Worm (Caenorhabditis elegans) whole organism, mixed stage, embryonic: ENCODE measurements around the gene cutl-23.

Experiments used
- blmp-1 ChIP-seq: fragments of 150-350 bp; optimal IDR thresholded peaks from 2 replicates; lab custom pipeline; 2014; ENCODE audit warnings: missing biosample characterization, missing genetic modification characterization
- ceh-39 ChIP-seq: fragments of 150-350 bp; optimal IDR thresholded peaks from 2 replicates; lab custom pipeline; 2014; ENCODE audit warnings: missing biosample characterization, missing genetic modification characterization
- elt-3 ChIP-seq: fragments of 150-350 bp; optimal IDR thresholded peaks from 2 replicates; lab custom pipeline; 2014; ENCODE audit warnings: missing biosample characterization, missing genetic modification characterization
- ham-2 ChIP-seq: fragments of 200-800 bp; sonication (Bioruptor generic); optimal IDR thresholded peaks from 2 replicates; lab custom pipeline; 2018; ENCODE audit warnings: mild to moderate bottlenecking, missing genetic modification characterization, missing compliant biosample characterization
- nhr-12 ChIP-seq: fragments of 150-350 bp; optimal IDR thresholded peaks from 2 replicates; lab custom pipeline; 2014; ENCODE audit warnings: missing biosample characterization, missing genetic modification characterization
- nhr-237 ChIP-seq: fragments of 150-350 bp; optimal IDR thresholded peaks from 2 replicates; lab custom pipeline; 2014; ENCODE audit warnings: missing biosample characterization, missing genetic modification characterization
- snpc-4 ChIP-seq: fragments of 150-350 bp; optimal IDR thresholded peaks from 2 replicates; lab custom pipeline; 2014; ENCODE audit warnings: missing biosample characterization, missing genetic modification characterization
- unc-39 ChIP-seq: fragments of 150-350 bp; optimal IDR thresholded peaks from 2 replicates; lab custom pipeline; 2014; ENCODE audit warnings: missing biosample characterization, missing genetic modification characterization
- unc-62 ChIP-seq: fragments of 150-350 bp; optimal IDR thresholded peaks from 2 replicates; lab custom pipeline; 2014; ENCODE audit warnings: missing biosample characterization, missing genetic modification reagents, missing genetic modification characterization
- ztf-11 ChIP-seq: fragments of 150-350 bp; optimal IDR thresholded peaks from 2 replicates; lab custom pipeline; 2014; ENCODE audit warnings: missing biosample characterization, missing genetic modification characterization

ce11 chrIII:5737708-5738107, 32.3 kb upstream of the cutl-23 start, which contains the start of gene B0244.6:
- no peak for TF ChIP-seq elt-3 (tag; lab: Kevin White, UChicago)
- no peak for TF ChIP-seq ham-2 (GFP tag; lab: Kevin White, UChicago)
- no peak for TF ChIP-seq nhr-237 (tag; lab: Kevin White, UChicago)
- no peak for TF ChIP-seq unc-62 (GFP tag; lab: Kevin White, UChicago)
- no peak for TF ChIP-seq blmp-1 (tag; lab: Kevin White, UChicago)
- no peak for TF ChIP-seq snpc-4
- no peak for TF ChIP-seq unc-39
- no peak for TF ChIP-seq nhr-12 (tag; lab: Kevin White, UChicago)
- no peak for TF ChIP-seq ceh-39 (tag; lab: Kevin White, UChicago)
- TF ChIP-seq ztf-11 = no peak
